Fruit fly (Drosophila melanogaster) whole organism: ENCODE results near the gene Cpr62Bb.

Experiments
- CG8478 ChIP-seq: fragments of >200 bp; optimal IDR thresholded peaks from 2 replicates; lab custom pipeline; 2018; ENCODE audit warnings: inconsistent platforms
- Dll ChIP-seq: fragments of >200 bp; optimal IDR thresholded peaks from 2 replicates; lab custom pipeline; 2017
- EcR ChIP-seq, 2 experiments: fragments of >200 bp; optimal IDR thresholded peaks; 2 replicates each; lab custom pipeline; 2017; ENCODE audit warnings: missing biosample characterization in 2 of 2, missing genetic modification characterization in 2 of 2, missing genetic modification reagents in 2 of 2
- pan ChIP-seq: fragments of >200 bp; optimal IDR thresholded peaks from 2 replicates; lab custom pipeline; 2017
- psq ChIP-seq: fragments of >200 bp; optimal IDR thresholded peaks from 2 replicates; lab custom pipeline; 2017

DNA sequence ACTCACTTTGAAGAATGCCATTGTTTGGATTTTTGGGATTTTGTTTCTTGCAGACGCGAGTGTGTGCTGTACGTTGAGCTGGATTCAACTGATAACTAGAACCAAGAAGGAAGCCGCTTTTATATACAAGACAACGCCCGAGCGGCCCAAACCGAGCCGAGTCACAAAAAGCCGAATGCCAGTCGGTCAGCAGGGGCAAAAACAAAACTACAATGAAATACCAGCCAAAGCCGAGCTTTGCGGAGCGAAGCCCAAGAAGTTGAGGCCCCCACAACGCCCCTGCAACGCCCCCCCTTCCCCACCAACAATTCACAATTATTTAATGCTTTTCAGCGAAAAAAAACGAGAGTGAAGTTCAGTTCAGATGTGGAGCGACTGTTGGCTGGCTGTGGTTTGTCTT is 7.0 kb upstream of the Cpr62Bb start, which contains the start of gene Cpr62Bc:
- TF ChIP-seq psq, result no peak
- TF ChIP-seq pan (lab: Kevin White, UChicago), result no peak
- TF ChIP-seq Dll (lab: Kevin White, UChicago), result no peak
- TF ChIP-seq CG8478 (lab: Kevin White, UChicago), result no peak
- TF ChIP-seq EcR (GFP tag; optimal IDR thresholded peaks at IDR 0.05; lab: Kevin White, UChicago), result no peak
